Fruit fly (Drosophila melanogaster): Measurements from ENCODE around the gene CG32270.
A peak's percentile ranks its signal among the peaks of the same experiment; 100 is the strongest.

The CG32270 gene

dm6 chr3L:3248714-3249663, 40.2 kb upstream of the CG32270 start (continued):
- no peak for TF ChIP-seq CG10321 (GFP tag; IDR thresholded peaks at IDR 0.05)
- TF ChIP-seq lmd (GFP tag; IDR thresholded peaks at IDR 0.05): peak; percentile 33; the same call in 1 of the 2 replicates
- TF ChIP-seq CG13775 (GFP tag; optimal IDR thresholded peaks at IDR 0.05): peak; percentile 31
- TF ChIP-seq CG12104 (GFP tag; optimal IDR thresholded peaks at IDR 0.05): peak; percentile 4
- no peak for TF ChIP-seq abd-A (tag; optimal IDR thresholded peaks at IDR 0.05)
- no peak for TF ChIP-seq sug (tag; optimal IDR thresholded peaks at IDR 0.05)
- TF ChIP-seq CG9817 (tag; optimal IDR thresholded peaks at IDR 0.05): no peak
- no peak for TF ChIP-seq CG16813 (GFP tag; IDR thresholded peaks at IDR 0.05; ENCODE audit: partially characterized antibody)
- TF ChIP-seq CG12299 (tag; optimal IDR thresholded peaks at IDR 0.05): no peak
- no peak for TF ChIP-seq gcm (GFP tag; optimal IDR thresholded peaks at IDR 0.05)
- no peak for TF ChIP-seq ash1 (GFP tag; optimal IDR thresholded peaks at IDR 0.05)
- TF ChIP-seq Sin3A (optimal IDR thresholded peaks at IDR 0.05): no peak
- peak; percentile 56 for TF ChIP-seq az2 (GFP tag; optimal IDR thresholded peaks at IDR 0.05)
- TF ChIP-seq B-H1 (GFP tag; IDR thresholded peaks at IDR 0.05): no peak
- TF ChIP-seq MBD-R2 (GFP tag; IDR thresholded peaks at IDR 0.05): no peak
- no peak for TF ChIP-seq jumu (GFP tag; optimal IDR thresholded peaks at IDR 0.05)
- TF ChIP-seq D19B (GFP tag; optimal IDR thresholded peaks at IDR 0.05): no peak
- TF ChIP-seq Fer3 (tag; optimal IDR thresholded peaks at IDR 0.05): no peak
- no peak for TF ChIP-seq kni (GFP tag; optimal IDR thresholded peaks at IDR 0.05)
- TF ChIP-seq CG9876 (GFP tag; optimal IDR thresholded peaks at IDR 0.05): no peak
- peak; percentile 21 for TF ChIP-seq lab (GFP tag; optimal IDR thresholded peaks at IDR 0.05)
- peak; percentile 65 for TF ChIP-seq CG13424 (tag; optimal IDR thresholded peaks at IDR 0.05)
- TF ChIP-seq tin (GFP tag; optimal IDR thresholded peaks at IDR 0.05): peak; percentile 6
- no peak for TF ChIP-seq en (GFP tag; optimal IDR thresholded peaks at IDR 0.05)
- TF ChIP-seq CG13624 (GFP tag; optimal IDR thresholded peaks at IDR 0.05): peak; percentile 36
- TF ChIP-seq CG18619 (GFP tag; optimal IDR thresholded peaks at IDR 0.05): peak; percentile 45
- TF ChIP-seq chm (GFP tag; IDR thresholded peaks at IDR 0.05): no peak
- TF ChIP-seq CG16863 (GFP tag; optimal IDR thresholded peaks at IDR 0.05): peak; percentile 26
- peak; percentile 63; the same call in 2 of the 3 replicates for TF ChIP-seq ci (GFP tag; IDR thresholded peaks at IDR 0.05)
- TF ChIP-seq kah (GFP tag; optimal IDR thresholded peaks at IDR 0.05): no peak
- TF ChIP-seq Taf1 (GFP tag; IDR thresholded peaks at IDR 0.05): no peak
- peak; percentile 19 for TF ChIP-seq Chrac-16 (GFP tag; optimal IDR thresholded peaks at IDR 0.05)
- no peak for TF ChIP-seq CG10959 (GFP tag; IDR thresholded peaks at IDR 0.05)
- no peak for TF ChIP-seq crc (GFP tag; optimal IDR thresholded peaks at IDR 0.05)
- TF ChIP-seq cas (GFP tag; IDR thresholded peaks at IDR 0.05): no peak
- no peak for TF ChIP-seq sens (GFP tag)
- peak; percentile 44 for TF ChIP-seq CG12391 (tag; optimal IDR thresholded peaks at IDR 0.05)
- no peak for TF ChIP-seq dm (GFP tag; optimal IDR thresholded peaks at IDR 0.05)
- TF ChIP-seq CG17359 (tag; optimal IDR thresholded peaks at IDR 0.05): peak; percentile 34
- TF ChIP-seq CG6254 (GFP tag; optimal IDR thresholded peaks at IDR 0.05): peak; percentile 34
- TF ChIP-seq vfl (GFP tag; optimal IDR thresholded peaks at IDR 0.05): no peak
- TF ChIP-seq Six4 (GFP tag; optimal IDR thresholded peaks at IDR 0.05): peak; percentile 13
- TF ChIP-seq Hr78 (GFP tag; optimal IDR thresholded peaks at IDR 0.05): no peak
- TF ChIP-seq HLHmδ (GFP tag; optimal IDR thresholded peaks at IDR 0.05): no peak
- TF ChIP-seq CG42726 (GFP tag; IDR thresholded peaks at IDR 0.05; ENCODE audit: partially characterized antibody): no peak
- no peak for TF ChIP-seq CG11093 (GFP tag; IDR thresholded peaks at IDR 0.05)
- TF ChIP-seq zfh2 (GFP tag; optimal IDR thresholded peaks at IDR 0.05): no peak
- peak; percentile 59 for TF ChIP-seq Xbp1 (GFP tag; optimal IDR thresholded peaks at IDR 0.05)
- no peak for TF ChIP-seq CG10543 (GFP tag; optimal IDR thresholded peaks at IDR 0.05)
